Worm (Caenorhabditis elegans) whole organism, dauer: ENCODE measurements around the gene fut-3.

Experiments
- unc-62 ChIP-seq: sonication (generic microtip); optimal IDR thresholded peaks from 2 replicates; lab custom pipeline; 2017; ENCODE audit warnings: missing biosample characterization, missing genetic modification reagents, missing genetic modification characterization

fut-3 gene

DNA sequence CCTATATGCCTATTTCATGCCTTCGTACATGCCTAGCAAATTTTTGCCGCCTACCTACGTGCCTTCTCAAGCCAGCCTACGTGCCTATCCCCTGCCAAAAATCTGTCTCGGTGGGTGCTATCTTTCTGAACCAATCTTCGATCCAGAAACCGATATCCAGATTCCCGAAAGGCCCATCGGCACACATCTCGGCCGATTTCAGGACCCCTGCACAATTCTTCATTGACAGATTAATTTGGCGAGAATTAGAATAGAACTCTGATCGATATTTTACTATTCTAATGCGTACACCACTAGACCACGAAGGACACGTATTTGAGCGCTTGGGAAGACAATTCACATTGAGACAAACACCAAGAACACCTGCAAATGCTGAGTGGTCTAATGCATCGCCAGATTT is 8.0 kb upstream of the fut-3 start:
- TF ChIP-seq unc-62 (GFP tag; lab: Kevin White, UChicago), result no peak

DNA sequence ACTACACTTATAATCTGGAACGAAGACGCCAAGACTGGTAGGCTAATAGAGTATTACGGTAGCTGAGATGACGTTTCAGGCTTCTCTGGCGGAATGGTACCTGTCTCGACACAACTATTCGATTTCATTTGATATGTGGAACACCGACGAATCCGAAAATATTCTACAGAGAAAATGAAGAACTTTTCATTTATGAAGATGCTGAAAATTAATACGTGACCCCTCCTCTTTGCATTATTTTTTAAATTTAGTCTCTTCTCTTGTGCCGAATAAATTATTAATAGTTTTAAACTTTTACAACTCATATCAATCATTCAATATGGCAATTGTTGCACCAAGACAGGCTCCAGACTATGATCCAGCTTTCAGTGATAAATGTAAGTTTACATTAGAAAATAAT is 6.4 kb upstream of the fut-3 start, which contains the start of gene C25H3.16:
TSS of gene C25H3.16 (plus strand) at position 301 of the 400 bp plus-strand sequence.
- no peak for TF ChIP-seq unc-62 (GFP tag; lab: Kevin White, UChicago)

DNA sequence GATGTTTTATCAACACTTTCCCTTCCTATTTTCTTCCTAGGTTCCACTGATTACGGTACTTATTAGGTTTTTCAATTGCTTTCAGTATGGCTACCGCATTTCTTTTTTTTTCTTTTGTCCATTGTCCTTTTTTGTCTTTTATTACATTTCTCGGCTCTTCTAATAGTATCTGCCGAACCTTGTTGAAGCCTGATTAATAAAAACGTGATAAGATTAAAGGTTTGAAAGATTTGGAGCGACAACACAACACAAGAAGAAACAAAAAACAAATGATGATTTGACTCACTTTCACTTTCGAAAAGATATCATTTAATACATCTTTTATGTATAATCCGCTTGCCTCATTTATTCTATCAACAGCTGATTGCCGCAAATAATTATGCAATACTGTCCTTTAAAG is 5.5 kb upstream of the fut-3 start, which contains the start of gene C25H3.15:
TSS of gene C25H3.15 (plus strand) at position 301 of the 400 bp plus-strand sequence.
- no peak for TF ChIP-seq unc-62 (GFP tag; lab: Kevin White, UChicago)

DNA sequence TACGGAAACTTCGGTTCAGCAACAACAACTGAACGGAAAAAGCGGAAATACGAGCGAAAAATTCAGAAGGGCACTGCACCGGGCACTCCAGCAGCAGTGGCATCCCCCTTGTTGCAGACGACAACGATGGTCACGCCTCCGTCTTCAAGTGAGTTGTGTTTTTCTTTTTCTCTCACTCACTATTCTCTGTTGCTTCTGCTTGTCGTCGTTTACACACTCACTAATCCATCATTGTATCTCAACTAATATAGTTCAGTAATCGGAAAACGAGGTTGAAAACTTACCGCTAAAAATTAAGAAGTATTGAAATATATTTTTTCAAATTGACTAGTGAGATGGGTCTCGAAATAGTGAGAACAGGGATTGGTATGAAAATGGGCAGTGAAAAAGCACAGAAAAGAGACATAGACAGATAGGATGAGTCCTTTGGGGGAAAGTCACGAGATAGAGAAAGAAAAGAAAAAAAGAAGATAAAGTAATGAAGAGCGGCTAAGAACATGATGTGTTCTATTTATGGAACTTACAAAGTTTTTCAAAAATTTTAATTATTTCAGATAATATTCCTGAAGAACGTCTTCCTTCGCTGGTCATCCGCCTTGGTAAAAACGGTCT is 3.7 kb upstream of the fut-3 start:
- TF ChIP-seq unc-62 (GFP tag; lab: Kevin White, UChicago), result no peak

DNA sequence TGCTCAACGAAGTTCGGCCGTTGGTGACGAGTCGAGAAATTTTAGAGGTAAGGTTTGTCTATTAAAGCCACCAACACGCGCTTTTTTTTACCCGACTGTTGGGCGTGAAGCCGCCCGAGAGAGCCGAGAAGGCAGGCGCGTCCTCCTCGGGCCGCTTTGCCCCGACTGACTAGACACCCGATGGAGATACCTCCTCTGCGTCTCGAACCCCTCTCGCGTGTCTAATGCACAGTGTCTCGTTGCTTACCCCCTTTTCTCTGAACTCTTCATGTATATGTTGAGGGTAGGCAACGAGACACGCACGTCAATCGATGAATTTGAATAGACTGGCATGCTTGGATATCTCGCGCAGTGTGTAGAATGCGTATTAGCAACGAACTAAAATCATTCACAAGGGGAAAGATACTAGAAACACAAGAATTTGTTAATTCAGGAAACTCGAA is 2.2 kb upstream of the fut-3 start:
- TF ChIP-seq unc-62 (GFP tag; lab: Kevin White, UChicago), result no peak

DNA sequence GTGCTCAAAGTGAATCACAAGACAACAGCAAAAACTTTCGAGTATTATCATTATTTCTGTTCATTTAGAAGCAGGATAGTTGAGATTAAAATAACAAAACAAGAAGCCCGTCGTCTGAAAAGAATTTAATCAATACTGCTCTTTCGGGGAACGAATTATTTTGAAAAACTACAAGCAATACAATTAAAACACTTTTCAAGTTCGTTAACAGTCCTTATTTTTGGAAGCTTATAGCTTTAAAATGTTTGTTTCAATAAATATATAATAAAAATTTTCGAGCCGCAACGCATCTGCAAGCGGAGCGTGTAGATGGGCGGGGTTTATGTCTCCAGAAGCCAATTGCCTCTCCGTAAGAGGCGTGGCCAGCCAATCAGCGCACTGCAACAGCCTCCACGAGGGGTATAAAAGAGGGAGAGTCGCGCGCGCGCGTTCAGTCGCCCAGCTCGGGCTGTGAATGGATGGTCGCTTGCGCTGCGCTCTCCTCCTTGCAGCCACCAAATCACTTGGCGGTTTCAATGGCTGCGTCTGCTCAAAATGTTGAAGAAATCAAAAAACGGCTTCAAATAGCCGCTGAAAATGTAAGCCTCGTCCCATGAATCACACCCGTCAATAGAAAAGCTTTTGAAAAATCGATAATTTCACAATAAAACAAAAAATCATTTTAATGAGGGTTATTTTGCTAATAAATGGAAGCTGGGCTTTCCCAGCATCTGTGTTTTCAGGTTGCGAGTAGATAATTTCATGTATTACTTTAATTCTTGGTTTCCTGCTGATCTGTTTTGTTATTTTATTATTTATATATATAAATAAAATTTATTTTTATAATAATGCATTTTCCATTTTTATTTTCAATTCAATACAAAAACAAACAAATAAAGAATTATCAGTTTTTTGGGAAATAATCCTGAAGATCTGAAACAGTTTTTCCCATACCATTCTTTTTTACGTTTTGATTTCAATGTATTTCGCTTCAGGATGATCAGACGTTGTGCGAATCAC is 1.5 kb upstream of the fut-3 start, which contains the start of the genes ift-43 and mdt-26:
TSS of gene ift-43 (minus strand) at position 51 of the 999 bp plus-strand sequence.
TSS of gene mdt-26 (plus strand) at position 446 of the 999 bp plus-strand sequence.
- no peak for TF ChIP-seq unc-62 (GFP tag; lab: Kevin White, UChicago)

DNA sequence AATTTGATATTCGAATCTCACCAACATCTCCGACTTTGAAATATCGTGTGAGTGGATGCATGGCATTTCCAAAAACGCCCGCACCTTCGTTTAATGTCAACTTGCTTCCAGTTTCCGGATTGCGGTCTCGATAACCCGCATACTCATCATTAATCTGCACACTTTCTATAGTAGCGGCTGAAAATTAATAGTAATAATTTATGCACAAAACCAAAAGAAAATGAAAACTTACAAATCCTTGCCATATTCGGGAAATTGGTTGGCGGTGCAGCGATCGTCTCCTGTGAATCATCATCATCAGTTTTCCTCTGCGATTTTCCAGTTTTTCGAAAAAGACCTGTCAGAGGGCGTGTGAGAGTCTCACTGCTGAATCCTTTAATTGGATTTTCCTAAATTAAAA is 580 bp upstream of the fut-3 start:
- TF ChIP-seq unc-62 (GFP tag; lab: Kevin White, UChicago), result no peak

DNA sequence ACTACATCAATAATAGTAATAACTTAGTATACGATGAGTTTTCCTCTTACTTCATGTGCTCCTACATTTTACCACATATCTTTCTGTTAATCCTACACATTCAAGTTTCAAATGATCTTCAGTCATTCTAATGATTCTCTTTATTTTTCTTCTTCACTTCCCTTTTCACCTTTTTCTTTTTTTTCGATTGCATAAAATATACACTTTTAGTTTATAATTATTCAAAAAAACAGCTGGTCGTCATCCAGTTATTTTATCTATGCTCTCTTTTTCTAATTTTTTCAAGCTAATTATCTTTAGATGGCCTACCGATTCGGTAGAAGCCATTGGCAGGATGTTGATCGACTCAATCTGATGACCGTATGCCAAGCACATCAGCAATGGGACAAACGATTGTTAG is 5.4 kb downstream of the fut-3 start, which contains the start of gene F59E12.1:
TSS of gene F59E12.1 (plus strand) at position 301 of the 400 bp plus-strand sequence.
- TF ChIP-seq unc-62 (GFP tag; lab: Kevin White, UChicago), result no peak

DNA sequence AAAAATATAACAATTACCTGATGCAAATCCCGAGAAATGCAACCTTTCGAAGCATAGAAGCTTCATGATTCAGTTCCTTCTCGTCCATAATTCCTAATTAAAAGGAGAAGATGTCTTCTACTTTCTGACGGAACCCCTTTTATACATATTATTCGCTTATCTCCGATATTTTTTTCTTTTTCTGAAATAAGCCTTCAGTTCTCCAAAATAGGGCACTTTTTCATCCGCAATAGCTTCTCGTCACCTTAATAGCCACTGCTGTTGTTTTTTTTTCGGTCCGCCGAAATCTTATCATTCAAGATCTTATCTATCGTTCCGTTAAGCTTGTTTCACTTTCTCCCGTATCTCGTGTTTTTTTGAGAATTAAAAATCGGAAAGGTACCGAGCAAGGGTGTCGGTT is 7.2 kb downstream of the fut-3 start, which contains the start of gene bli-2:
TSS of gene bli-2 (minus strand) at position 101 of the 400 bp plus-strand sequence.
- no peak for TF ChIP-seq unc-62 (GFP tag; lab: Kevin White, UChicago)

DNA sequence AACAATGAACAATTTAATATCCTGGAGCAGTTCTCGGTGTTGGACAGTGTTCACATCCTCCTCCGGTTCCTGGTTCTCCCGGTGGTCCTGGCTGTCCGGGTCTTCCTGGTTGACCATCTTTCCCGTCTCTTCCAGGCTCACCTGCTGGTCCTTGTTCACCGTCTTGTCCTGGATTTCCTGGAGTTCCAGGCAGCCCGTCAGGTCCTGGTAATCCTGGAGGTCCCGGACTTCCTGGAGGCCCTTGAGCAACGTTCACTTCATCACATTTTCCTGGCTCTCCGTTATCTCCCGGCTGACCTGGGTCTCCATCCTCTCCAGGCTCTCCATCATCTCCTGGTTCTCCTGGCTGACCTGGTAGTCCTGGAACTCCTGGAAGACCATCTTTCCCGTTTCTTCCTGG is 8.1 kb downstream of the fut-3 start:
- TF ChIP-seq unc-62 (GFP tag; lab: Kevin White, UChicago), result no peak

DNA sequence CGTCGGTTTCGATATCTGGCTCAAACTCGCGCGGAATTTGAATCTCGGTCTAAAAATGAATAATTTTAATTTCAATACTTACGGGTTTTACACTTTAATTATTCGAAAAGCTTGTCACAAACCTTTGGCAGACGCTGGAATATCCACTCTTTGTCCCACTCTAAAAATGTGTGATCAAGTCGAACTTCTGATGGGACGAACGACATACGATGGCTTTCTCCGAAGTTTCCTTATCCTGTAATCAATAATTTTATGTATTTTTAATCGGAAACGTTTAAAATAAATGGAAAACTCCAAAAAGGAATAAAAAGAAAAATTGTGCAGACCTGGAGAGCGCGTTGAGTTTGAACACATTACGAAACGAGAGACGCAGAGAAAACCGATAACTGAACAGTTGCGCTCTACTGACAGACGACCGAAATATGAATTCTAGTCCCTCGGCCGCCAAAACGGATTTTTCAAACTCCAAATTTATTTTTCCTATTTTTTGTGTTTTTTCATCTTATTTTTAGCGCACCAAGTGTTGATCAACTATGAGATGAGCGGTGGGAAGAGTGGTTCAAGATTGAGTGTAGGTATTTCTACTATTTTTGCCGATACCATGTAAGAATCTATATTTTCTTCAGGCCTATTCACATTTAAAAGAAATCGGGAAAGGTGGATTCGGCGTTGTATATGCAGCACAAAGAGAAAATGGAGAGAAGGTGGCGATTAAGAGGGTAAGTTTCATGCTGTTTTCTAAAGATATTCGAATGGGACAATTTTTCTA is 10.2 kb downstream of the fut-3 start, which contains the start of the genes sam-4, F59E12.17 and zyg-1:
TSS of gene sam-4 (minus strand) at position 51 of the 769 bp plus-strand sequence.
TSS of gene F59E12.17 (minus strand) at position 235 of the 769 bp plus-strand sequence.
TSS of gene zyg-1 (plus strand) at position 513 of the 769 bp plus-strand sequence.
- TF ChIP-seq unc-62 (GFP tag; lab: Kevin White, UChicago), result no peak

DNA sequence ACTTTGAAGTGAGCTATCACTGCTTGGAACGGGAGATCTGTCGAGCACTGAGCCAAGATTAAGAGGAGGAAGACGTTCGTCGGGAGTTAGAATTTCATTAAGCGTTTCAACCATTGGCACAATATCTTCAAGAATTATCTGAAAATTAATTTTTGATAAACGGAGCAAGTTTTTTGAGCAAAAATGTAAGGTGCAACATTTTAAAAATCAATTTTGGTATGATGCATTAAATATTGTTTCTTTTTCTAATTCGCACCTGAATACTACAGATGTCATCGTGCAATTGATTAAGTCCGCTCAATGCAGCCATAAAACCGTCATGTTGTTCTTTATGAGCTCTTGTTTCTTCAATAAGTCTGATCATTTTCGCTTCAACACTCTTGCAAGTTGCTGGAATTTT is 11.3 kb downstream of the fut-3 start, which contains the start of gene ddl-1:
TSS of gene ddl-1 (minus strand) at position 101 of the 400 bp plus-strand sequence.
- no peak for TF ChIP-seq unc-62 (GFP tag; lab: Kevin White, UChicago)

DNA sequence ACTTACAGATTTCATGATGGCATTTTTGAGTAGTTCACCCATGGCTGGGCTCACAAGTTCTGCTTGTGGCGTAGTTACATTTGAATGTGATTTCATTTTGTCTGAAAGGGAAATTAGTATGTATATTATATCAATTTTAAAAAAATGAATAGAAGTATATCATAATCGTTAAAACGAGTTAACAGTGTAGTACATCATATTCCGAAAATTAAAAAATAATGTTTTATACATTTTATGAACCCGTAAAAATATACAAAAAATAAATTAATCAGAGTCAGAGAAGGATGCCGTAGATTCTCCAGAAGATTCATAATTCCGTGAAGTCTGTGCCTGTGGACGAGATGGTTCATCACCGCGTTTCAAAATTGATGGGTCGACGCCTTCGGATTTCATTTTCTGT is 12.6 kb downstream of the fut-3 start, which contains the start of gene F59E12.9:
TSS of gene F59E12.9 (minus strand) at position 101 of the 400 bp plus-strand sequence.
- no peak for TF ChIP-seq unc-62 (GFP tag; lab: Kevin White, UChicago)

DNA sequence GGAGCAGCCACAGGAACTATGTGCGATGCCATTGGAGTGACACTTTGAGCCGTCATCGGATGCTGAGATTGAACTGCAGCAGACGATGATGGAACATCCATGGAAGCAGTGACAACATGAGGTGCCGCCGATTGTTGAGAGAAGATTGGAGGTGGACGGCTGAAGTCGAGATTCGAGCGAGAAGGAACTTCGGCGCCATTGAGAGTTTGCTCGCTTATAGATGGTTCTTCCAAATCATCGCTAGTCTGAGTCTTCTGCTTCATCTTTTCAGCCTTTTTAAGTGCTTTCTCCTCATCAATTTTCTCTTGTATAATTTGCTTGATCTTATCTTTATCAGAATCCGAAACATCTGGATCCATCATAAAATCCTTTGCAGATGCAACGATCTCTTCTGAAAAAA is 17.5 kb downstream of the fut-3 start:
- no peak for TF ChIP-seq unc-62 (GFP tag; lab: Kevin White, UChicago)
